Worm (Caenorhabditis elegans) whole organism, late embryonic: ENCODE data around the gene ced-5.
A peak's percentile ranks its signal among the peaks of the same experiment; 100 is the strongest.

Source experiments
- C08G9.2 ChIP-seq: sonication (generic microtip); optimal IDR thresholded peaks from 2 replicates; lab custom pipeline; 2016; ENCODE audit warnings: mild to moderate bottlenecking, missing genetic modification characterization, moderate library complexity, missing compliant biosample characterization
- F13H6.1 ChIP-seq: sonication (generic microtip); optimal IDR thresholded peaks from 2 replicates; lab custom pipeline; 2016; ENCODE audit warnings: missing genetic modification characterization, missing compliant biosample characterization
- Y22D7AL.16 ChIP-seq: sonication (generic microtip); optimal IDR thresholded peaks from 2 replicates; lab custom pipeline; 2016; ENCODE audit warnings: missing genetic modification characterization, missing compliant biosample characterization
- ahr-1 ChIP-seq: sonication (generic microtip); optimal IDR thresholded peaks from 2 replicates; lab custom pipeline; 2016; ENCODE audit warnings: missing genetic modification characterization, missing compliant biosample characterization
- ama-1 ChIP-seq: fragments of 150-350 bp; optimal IDR thresholded peaks from 2 replicates; lab custom pipeline; 2014
- ceh-18 ChIP-seq: sonication (generic microtip); optimal IDR thresholded peaks from 2 replicates; lab custom pipeline; 2016; ENCODE audit warnings: missing genetic modification characterization, missing compliant biosample characterization
- ceh-19 ChIP-seq: fragments of 200-800 bp; sonication (Bioruptor generic); optimal IDR thresholded peaks from 2 replicates; lab custom pipeline; 2018; ENCODE audit warnings: mild to moderate bottlenecking, missing genetic modification characterization, missing compliant biosample characterization
- ceh-2 ChIP-seq: sonication (generic microtip); optimal IDR thresholded peaks from 2 replicates; lab custom pipeline; 2016; ENCODE audit warnings: missing genotype, missing genetic modification characterization, missing compliant biosample characterization
- ceh-22 ChIP-seq: sonication (generic microtip); optimal IDR thresholded peaks from 2 replicates; lab custom pipeline; 2017; ENCODE audit warnings: missing biosample characterization, missing genetic modification characterization
- ceh-31 ChIP-seq: sonication (generic microtip); optimal IDR thresholded peaks from 2 replicates; lab custom pipeline; 2016; ENCODE audit warnings: missing genetic modification characterization, missing compliant biosample characterization
- ceh-34 ChIP-seq: sonication (generic microtip); optimal IDR thresholded peaks from 2 replicates; lab custom pipeline; 2016; ENCODE audit warnings: mild to moderate bottlenecking, missing genetic modification characterization, missing compliant biosample characterization
- ceh-45 ChIP-seq: fragments of 200-800 bp; sonication (Bioruptor generic); IDR thresholded peaks from 2 replicates; pipeline ENCODE4 v1.3.6; 2022; ENCODE audit warnings: missing genetic modification reagents, missing genetic modification characterization, missing compliant biosample characterization
- ceh-9 ChIP-seq: sonication (generic microtip); optimal IDR thresholded peaks from 2 replicates; lab custom pipeline; 2016; ENCODE audit warnings: mild to moderate bottlenecking, missing genetic modification characterization, inconsistent platforms, missing compliant biosample characterization
- dve-1 ChIP-seq: sonication (generic microtip); optimal IDR thresholded peaks from 2 replicates; lab custom pipeline; 2017; ENCODE audit warnings: antibody characterized with exemption, mild to moderate bottlenecking, missing genetic modification characterization, missing compliant biosample characterization
- elt-2 ChIP-seq: sonication (generic microtip); optimal IDR thresholded peaks from 2 replicates; lab custom pipeline; 2016; ENCODE audit warnings: missing genetic modification reagents, missing genetic modification characterization, missing compliant biosample characterization
- elt-4 ChIP-seq: sonication (generic microtip); optimal IDR thresholded peaks from 2 replicates; lab custom pipeline; 2016; ENCODE audit warnings: missing genetic modification characterization, missing compliant biosample characterization
- ets-4 ChIP-seq: sonication (generic microtip); optimal IDR thresholded peaks from 2 replicates; lab custom pipeline; 2016; ENCODE audit warnings: missing genetic modification characterization, missing compliant biosample characterization
- eyg-1 ChIP-seq: sonication (generic microtip); optimal IDR thresholded peaks from 2 replicates; lab custom pipeline; 2016; ENCODE audit warnings: missing genotype, missing genetic modification characterization, missing compliant biosample characterization
- fax-1 ChIP-seq: sonication (generic microtip); optimal IDR thresholded peaks from 2 replicates; lab custom pipeline; 2016; ENCODE audit warnings: missing genotype, missing genetic modification characterization, missing compliant biosample characterization
- fkh-10 ChIP-seq: fragments of 150-350 bp; optimal IDR thresholded peaks from 2 replicates; lab custom pipeline; 2014; ENCODE audit warnings: missing biosample characterization, missing genetic modification reagents, missing genetic modification characterization
- fkh-6 ChIP-seq: sonication (generic microtip); optimal IDR thresholded peaks from 2 replicates; lab custom pipeline; 2016; ENCODE audit warnings: missing genetic modification characterization, missing compliant biosample characterization
- gmeb-2 ChIP-seq: sonication (generic microtip); optimal IDR thresholded peaks from 2 replicates; lab custom pipeline; 2016; ENCODE audit warnings: missing genetic modification characterization, inconsistent platforms, missing compliant biosample characterization
- hlh-13 ChIP-seq: fragments of 200-800 bp; sonication (Bioruptor generic); optimal IDR thresholded peaks from 2 replicates; lab custom pipeline; 2018; ENCODE audit warnings: mild to moderate bottlenecking, missing genetic modification characterization, missing compliant biosample characterization
- hlh-30 ChIP-seq: sonication (generic microtip); optimal IDR thresholded peaks from 2 replicates; lab custom pipeline; 2017; ENCODE audit warnings: antibody characterized with exemption, missing genetic modification characterization, missing compliant biosample characterization; ENCODE audit not compliant: insufficient read depth
- hlh-6 ChIP-seq: sonication (generic microtip); optimal IDR thresholded peaks from 2 replicates; lab custom pipeline; 2016; ENCODE audit warnings: missing genotype, missing genetic modification characterization, missing compliant biosample characterization
- hlh-8 ChIP-seq: sonication (generic microtip); optimal IDR thresholded peaks from 2 replicates; lab custom pipeline; 2016; ENCODE audit warnings: missing genotype, missing genetic modification characterization, missing compliant biosample characterization
- lim-6 ChIP-seq: sonication (generic microtip); optimal IDR thresholded peaks from 2 replicates; lab custom pipeline; 2016; ENCODE audit warnings: missing genetic modification characterization, missing compliant biosample characterization
- lin-11 ChIP-seq: fragments of 200-800 bp; sonication (Bioruptor generic); optimal IDR thresholded peaks from 2 replicates; lab custom pipeline; 2018; ENCODE audit warnings: mild to moderate bottlenecking, missing genetic modification characterization, missing compliant biosample characterization
- madf-2 ChIP-seq: sonication (generic microtip); optimal IDR thresholded peaks from 2 replicates; lab custom pipeline; 2017; ENCODE audit warnings: missing genetic modification characterization, missing compliant biosample characterization
- nfya-1 ChIP-seq: sonication (generic microtip); optimal IDR thresholded peaks from 2 replicates; lab custom pipeline; 2017; ENCODE audit warnings: missing genetic modification characterization, mild to moderate bottlenecking, missing compliant biosample characterization, antibody characterized with exemption, moderate library complexity
- pax-1 ChIP-seq: fragments of 150-350 bp; optimal IDR thresholded peaks from 2 replicates; lab custom pipeline; 2014; ENCODE audit warnings: missing biosample characterization, missing genetic modification characterization
- pha-4 ChIP-seq: fragments of 150-350 bp; optimal IDR thresholded peaks from 2 replicates; lab custom pipeline; 2018; ENCODE audit warnings: missing biosample characterization, missing genetic modification reagents, missing genetic modification characterization
- pqm-1 ChIP-seq: sonication (generic microtip); optimal IDR thresholded peaks from 2 replicates; lab custom pipeline; 2016; ENCODE audit warnings: missing genetic modification characterization, missing compliant biosample characterization
- ref-2 ChIP-seq: sonication (generic microtip); optimal IDR thresholded peaks from 2 replicates; lab custom pipeline; 2016; ENCODE audit warnings: missing genetic modification characterization, missing compliant biosample characterization
- rnt-1 ChIP-seq: sonication (generic microtip); optimal IDR thresholded peaks from 2 replicates; lab custom pipeline; 2016; ENCODE audit warnings: missing genetic modification characterization, missing compliant biosample characterization
- sdc-2 ChIP-seq: sonication (generic microtip); optimal IDR thresholded peaks from 2 replicates; lab custom pipeline; 2016; ENCODE audit warnings: missing genotype, missing genetic modification characterization, missing compliant biosample characterization
- sox-4 ChIP-seq: sonication (generic microtip); optimal IDR thresholded peaks from 2 replicates; lab custom pipeline; 2017; ENCODE audit warnings: mild to moderate bottlenecking, missing genetic modification characterization, inconsistent platforms, missing compliant biosample characterization
- syd-9 ChIP-seq: sonication (generic microtip); optimal IDR thresholded peaks from 2 replicates; lab custom pipeline; 2016; ENCODE audit warnings: mild to moderate bottlenecking, missing genetic modification characterization, moderate library complexity, missing compliant biosample characterization
- tbx-2 ChIP-seq: sonication (generic microtip); optimal IDR thresholded peaks from 2 replicates; lab custom pipeline; 2016; ENCODE audit warnings: missing genetic modification characterization, missing compliant biosample characterization
- tbx-7 ChIP-seq: sonication (generic microtip); optimal IDR thresholded peaks from 2 replicates; lab custom pipeline; 2016; ENCODE audit warnings: missing genotype, missing genetic modification characterization, missing compliant biosample characterization
- ttx-3 ChIP-seq: sonication (generic microtip); optimal IDR thresholded peaks from 2 replicates; lab custom pipeline; 2016; ENCODE audit warnings: missing genetic modification reagents, missing genetic modification characterization, missing compliant biosample characterization
- unc-42 ChIP-seq: sonication (generic microtip); optimal IDR thresholded peaks from 2 replicates; lab custom pipeline; 2016; ENCODE audit warnings: missing genotype, missing genetic modification characterization, missing compliant biosample characterization
- unc-55 ChIP-seq: sonication (generic microtip); optimal IDR thresholded peaks from 2 replicates; lab custom pipeline; 2017; ENCODE audit warnings: missing biosample characterization, missing genetic modification reagents, missing genetic modification characterization
- unc-86 ChIP-seq: sonication (generic microtip); optimal IDR thresholded peaks from 2 replicates; lab custom pipeline; 2016; ENCODE audit warnings: missing genetic modification characterization, missing compliant biosample characterization
- zip-5 ChIP-seq: sonication (generic microtip); optimal IDR thresholded peaks from 2 replicates; lab custom pipeline; 2016; ENCODE audit warnings: missing genetic modification characterization, missing compliant biosample characterization
- ztf-16 ChIP-seq: sonication (generic microtip); optimal IDR thresholded peaks from 2 replicates; lab custom pipeline; 2017; ENCODE audit warnings: missing genetic modification characterization, missing compliant biosample characterization

Gene ced-5

ce11 chrIV:10483607-10484117 is at the start of gene ced-5, which contains the start of gene F01D4.5:
TSS of gene ced-5 (plus strand) at chrIV:10484110.
TSS of gene F01D4.5 (minus strand) at chrIV:10483657.
- TF ChIP-seq fkh-6 (peak; percentile 66), eyg-1 (tag; lab: Kevin White, UChicago) (no peak), unc-42 (tag; lab: Kevin White, UChicago) (peak; percentile 17), sox-4 (tag; lab: Kevin White, UChicago) (no peak), ttx-3 (peak; percentile 45), fkh-10 (GFP tag; lab: Kevin White, UChicago) (no peak), ceh-31 (tag; lab: Kevin White, UChicago) (peak; percentile 91), nfya-1 (tag; lab: Kevin White, UChicago) (peak; percentile 25), sdc-2 (tag; lab: Kevin White, UChicago) (no peak), pax-1 (no peak), unc-86 (peak; percentile 53), ceh-34 (tag; lab: Kevin White, UChicago) (peak; percentile 18), lim-6 (tag; lab: Kevin White, UChicago) (peak; percentile 62), madf-2 (no peak), elt-4 (tag; lab: Kevin White, UChicago) (no peak), C08G9.2 (peak; percentile 90), hlh-8 (tag; lab: Kevin White, UChicago) (peak; percentile 78), ets-4 (tag; lab: Kevin White, UChicago) (peak; percentile 77), hlh-30 (no peak), fax-1 (tag; lab: Kevin White, UChicago) (peak; percentile 61), syd-9 (tag; lab: Kevin White, UChicago) (peak; percentile 19), hlh-13 (GFP tag; lab: Kevin White, UChicago) (no peak), pqm-1 (tag; lab: Kevin White, UChicago) (peak; percentile 38), ceh-19 (GFP tag; lab: Kevin White, UChicago) (peak; percentile 26), Y22D7AL.16 (peak; percentile 10), zip-5 (tag; lab: Kevin White, UChicago) (peak; percentile 87), unc-55 (no peak), elt-2 (tag; lab: Kevin White, UChicago) (peak; percentile 79), ceh-22 (tag; lab: Kevin White, UChicago) (no peak), ceh-18 (tag; lab: Kevin White, UChicago) (no peak), tbx-2 (peak; percentile 78), pha-4 (no peak), ztf-16 (tag; lab: Kevin White, UChicago) (peak; percentile 58), ref-2 (tag; lab: Kevin White, UChicago) (peak; percentile 73), ceh-9 (tag; lab: Kevin White, UChicago) (no peak), gmeb-2 (tag; lab: Kevin White, UChicago) (peak; percentile 15), dve-1 (tag; lab: Kevin White, UChicago) (no peak), tbx-7 (tag; lab: Kevin White, UChicago) (peak; percentile 85), ceh-45 (GFP tag; lab: Robert Waterston, UW) (no peak), ceh-2 (tag; lab: Kevin White, UChicago) (peak; percentile 93), rnt-1 (tag; lab: Kevin White, UChicago) (peak; percentile 54), lin-11 (no peak), ama-1 (no peak), ahr-1 (peak; percentile 42), hlh-6 (tag; lab: Kevin White, UChicago) (peak; percentile 26), F13H6.1 (tag; lab: Kevin White, UChicago) (peak; percentile 26)
